Worm (Caenorhabditis elegans) whole organism, L1 larva: Measurements from ENCODE around the gene crls-1.

Source experiments
- elt-3 ChIP-seq, 6 experiments: fragments of 150-350 bp in 1 of 6; sonication (generic microtip); optimal IDR thresholded peaks; 2 replicates each; lab custom pipeline; 2017 to 2018; ENCODE audit warnings: missing biosample characterization in 6 of 6, missing genetic modification characterization in 6 of 6, inconsistent platforms in 1 of 6
- lin-15B ChIP-seq: fragments of 150-350 bp; sonication (generic microtip); optimal IDR thresholded peaks from 3 replicates; lab custom pipeline; 2014; ENCODE audit warnings: missing biosample characterization, missing genetic modification characterization
- lin-39 ChIP-seq: fragments of 150-350 bp; optimal IDR thresholded peaks from 2 replicates; lab custom pipeline; 2014; ENCODE audit warnings: missing biosample characterization, missing genetic modification reagents, missing genetic modification characterization
- lsy-2 ChIP-seq, 2 experiments: fragments of 150-350 bp; optimal IDR thresholded peaks; 2 replicates each; lab custom pipeline; 2014; ENCODE audit warnings: missing biosample characterization in 2 of 2, missing genetic modification characterization in 2 of 2
- nhr-11 ChIP-seq: fragments of 150-350 bp; optimal IDR thresholded peaks from 2 replicates; lab custom pipeline; 2014; ENCODE audit warnings: missing biosample characterization, missing genetic modification characterization
- pax-3 ChIP-seq: fragments of 200-800 bp; sonication (Bioruptor generic); optimal IDR thresholded peaks from 2 replicates; lab custom pipeline; 2018; ENCODE audit warnings: mild to moderate bottlenecking, missing genetic modification characterization, moderate library complexity, missing compliant biosample characterization
- skn-1 ChIP-seq: fragments of 150-350 bp; optimal IDR thresholded peaks from 2 replicates; lab custom pipeline; 2014; ENCODE audit warnings: missing biosample characterization, missing genetic modification characterization
- vab-15 ChIP-seq: sonication (generic microtip); optimal IDR thresholded peaks from 2 replicates; lab custom pipeline; 2017; ENCODE audit warnings: missing genotype, mild to moderate bottlenecking, missing genetic modification characterization, missing compliant biosample characterization

DNA sequence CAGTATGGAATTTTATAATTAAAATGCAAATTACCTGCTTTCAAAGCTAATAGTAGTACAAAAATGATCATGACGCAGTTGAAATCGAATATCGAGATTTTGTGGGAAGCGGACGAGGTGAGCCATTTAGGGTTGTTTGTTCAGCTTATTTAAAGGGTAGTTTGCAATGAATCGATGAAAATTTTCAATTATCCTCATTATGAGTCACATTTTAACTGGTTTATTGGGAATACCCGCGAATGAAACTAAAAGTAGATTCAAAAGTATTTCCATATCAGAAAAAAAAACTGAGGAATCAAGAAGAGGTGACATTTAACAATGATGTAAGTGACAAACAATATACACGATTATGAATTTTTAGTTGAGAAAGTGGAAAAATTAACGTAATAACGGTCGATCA, 9.6 kb upstream of the crls-1 start, which contains the start of gene F23H11.7:
- TF ChIP-seq elt-3 (tag; optimal IDR thresholded peaks at IDR 0.05; lab: Kevin White, UChicago) (no peak), lsy-2 (tag; optimal IDR thresholded peaks at IDR 0.05; lab: Kevin White, UChicago) (no peak), skn-1 (tag; lab: Kevin White, UChicago) (no peak), lin-15B (tag; lab: Kevin White, UChicago) (no peak), vab-15 (no peak), lin-39 (tag; lab: Kevin White, UChicago) (no peak), pax-3 (no peak), nhr-11 (tag; lab: Kevin White, UChicago) (no peak)
